Worm (Caenorhabditis elegans) whole organism, young adult: ENCODE data around the gene irld-62.

Experiments used
- D2030.7 ChIP-seq: fragments of 200-800 bp; sonication (Bioruptor generic); IDR thresholded peaks from 2 replicates; pipeline ENCODE4 v1.3.6; 2022; ENCODE audit warnings: missing genetic modification reagents, missing genetic modification characterization, missing compliant biosample characterization
- atf-7 ChIP-seq: sonication (generic microtip); optimal IDR thresholded peaks from 2 replicates; lab custom pipeline; 2017; ENCODE audit warnings: mild to moderate bottlenecking, missing genetic modification characterization, missing compliant biosample characterization
- athp-1 ChIP-seq: sonication (generic microtip); optimal IDR thresholded peaks from 2 replicates; lab custom pipeline; 2017; ENCODE audit warnings: mild to moderate bottlenecking, missing genetic modification characterization, missing compliant biosample characterization
- cebp-1 ChIP-seq, 2 experiments: fragments of 200-800 bp in 1 of 2; sonication (Bioruptor generic) in 1 of 2; sonication (generic microtip) in 1 of 2; IDR thresholded peaks in 1 of 2; optimal IDR thresholded peaks in 1 of 2; 2 replicates each; pipeline versions ENCODE4 v1.3.6 to Lab custom; 2017 to 2022; ENCODE audit warnings: missing compliant biosample characterization in 2 of 2, missing genetic modification characterization in 2 of 2, mild to moderate bottlenecking in 1 of 2, missing genetic modification reagents in 1 of 2, moderate library complexity in 1 of 2
- ceh-79 ChIP-seq: sonication (generic microtip); optimal IDR thresholded peaks from 2 replicates; lab custom pipeline; 2017; ENCODE audit warnings: mild to moderate bottlenecking, missing genetic modification characterization, missing compliant biosample characterization
- hmg-1.2 ChIP-seq: fragments of 200-800 bp; sonication (Bioruptor generic); IDR thresholded peaks from 2 replicates; pipeline ENCODE4 v1.3.6; 2022; ENCODE audit warnings: missing genetic modification reagents, missing genetic modification characterization, missing compliant biosample characterization
- let-607 ChIP-seq, 2 experiments: fragments of 200-800 bp in 1 of 2; sonication (Bioruptor generic) in 1 of 2; sonication (generic microtip) in 1 of 2; optimal IDR thresholded peaks; 2 replicates each; lab custom pipeline; 2016 to 2018; ENCODE audit warnings: mild to moderate bottlenecking in 2 of 2, missing compliant biosample characterization in 2 of 2, missing genetic modification characterization in 2 of 2, moderate library complexity in 2 of 2, missing genotype in 1 of 2
- nfya-1 ChIP-seq: sonication (generic microtip); optimal IDR thresholded peaks from 2 replicates; lab custom pipeline; 2017; ENCODE audit warnings: antibody characterized with exemption, missing compliant biosample characterization, missing genetic modification characterization, borderline replicate concordance; ENCODE audit not compliant: insufficient read depth
- nhr-27 ChIP-seq: fragments of 200-800 bp; sonication (Bioruptor generic); optimal IDR thresholded peaks from 2 replicates; lab custom pipeline; 2018; ENCODE audit warnings: mild to moderate bottlenecking, missing genetic modification characterization, moderate library complexity, missing compliant biosample characterization
- nhr-80 ChIP-seq: sonication (generic microtip); optimal IDR thresholded peaks from 2 replicates; lab custom pipeline; 2016; ENCODE audit warnings: missing genetic modification characterization, missing compliant biosample characterization
- unc-62 ChIP-seq: fragments of 150-350 bp; optimal IDR thresholded peaks from 2 replicates; lab custom pipeline; 2014; ENCODE audit warnings: missing biosample characterization, missing genetic modification reagents, missing genetic modification characterization
- ztf-22 ChIP-seq: fragments of 200-800 bp; sonication (Bioruptor generic); optimal IDR thresholded peaks from 2 replicates; lab custom pipeline; 2018; ENCODE audit warnings: mild to moderate bottlenecking, missing genetic modification characterization, moderate library complexity, missing compliant biosample characterization

The irld-62 gene

DNA sequence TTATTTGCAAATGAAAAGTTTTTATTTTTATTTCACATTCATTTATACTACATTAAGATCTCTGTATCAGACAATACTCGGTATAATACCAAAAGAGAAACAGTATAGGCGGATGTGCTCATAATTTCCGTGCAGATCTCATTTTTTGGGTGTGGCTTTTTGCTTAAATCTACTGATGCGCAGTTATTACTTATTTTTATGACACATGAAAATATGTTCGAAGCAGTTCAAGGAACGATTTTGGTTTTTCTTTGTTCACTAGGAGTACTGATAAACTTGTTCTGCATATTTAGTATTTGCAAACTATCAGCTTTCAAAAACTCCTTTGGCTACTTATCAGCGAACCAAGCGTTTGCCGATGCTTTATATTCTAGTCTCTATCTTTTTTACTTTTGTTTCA lies 41.5 kb downstream of the irld-62 start, which contains the start of gene srx-58 (continued):
- TF ChIP-seq nhr-27 (tag; lab: Kevin White, UChicago): no peak

DNA sequence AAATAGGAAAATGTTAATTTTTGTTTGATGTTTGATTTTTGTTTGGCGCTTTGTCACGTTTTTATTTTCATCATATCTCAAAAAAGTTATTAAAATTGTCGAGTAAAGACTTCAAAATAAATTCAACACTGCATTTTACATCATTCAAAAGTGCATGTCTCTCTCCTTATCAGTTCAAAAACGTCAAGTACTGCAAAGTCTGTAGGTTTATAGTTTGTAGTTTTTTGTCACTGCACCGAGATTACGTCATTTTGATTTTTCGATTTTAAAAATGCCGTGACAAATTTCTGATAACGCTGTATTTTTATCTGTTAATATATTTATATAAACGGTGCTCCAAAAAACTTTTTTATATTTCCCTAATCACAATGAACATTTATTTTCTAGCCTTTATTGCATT lies 43.8 kb downstream of the irld-62 start, which contains the start of gene C29F3.7:
C29F3.7 (plus strand) TSS at position 254 of the 400 bp plus-strand sequence.
- no peak for TF ChIP-seq D2030.7
- no peak for TF ChIP-seq let-607 (tag; optimal IDR thresholded peaks at IDR 0.05; lab: Kevin White, UChicago)
- no peak for TF ChIP-seq ceh-79 (tag; lab: Kevin White, UChicago)
- TF ChIP-seq nhr-80 (tag; lab: Kevin White, UChicago): peak; percentile 92
- TF ChIP-seq ztf-22: peak; percentile 78
- no peak for TF ChIP-seq athp-1 (tag; lab: Kevin White, UChicago)
- TF ChIP-seq cebp-1 (GFP tag; IDR thresholded peaks at IDR 0.05; lab: Robert Waterston, UW): peak; percentile 16; the same call in 1 of the 2 replicates
- TF ChIP-seq cebp-1 (tag; optimal IDR thresholded peaks at IDR 0.05; lab: Kevin White, UChicago): no peak
- TF ChIP-seq atf-7 (tag; lab: Kevin White, UChicago): peak; percentile 85
- peak; percentile 49 for TF ChIP-seq unc-62 (GFP tag; lab: Kevin White, UChicago)
- no peak for TF ChIP-seq nfya-1 (tag; lab: Kevin White, UChicago)
- TF ChIP-seq, all 124 proteins: peak for 5

DNA sequence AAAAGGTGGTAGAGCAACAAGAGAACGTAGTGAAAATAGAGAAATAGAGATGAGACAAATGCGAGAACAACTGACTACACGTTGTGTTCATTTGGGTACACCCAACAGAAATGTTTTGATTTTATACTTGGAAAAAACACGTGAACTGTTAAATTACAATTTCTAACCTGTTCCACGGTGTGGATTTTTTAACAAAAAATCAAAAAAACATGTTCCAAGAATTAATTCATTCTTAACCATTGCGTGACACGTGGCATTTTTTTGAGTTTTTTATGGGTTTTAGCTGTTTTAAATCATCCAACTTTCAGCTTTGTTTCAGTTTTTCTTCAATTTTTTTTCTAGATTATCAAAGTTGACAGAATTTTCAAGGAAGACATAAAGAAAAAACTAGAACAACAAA lies 50.5 kb downstream of the irld-62 start, which contains the start of gene ech-1.1:
ech-1.1 (minus strand) TSS at position 101 of the 400 bp plus-strand sequence.
- 0 out of 2 replicates have a peak, but pooled peaks have one; percentile 45 for TF ChIP-seq hmg-1.2 (GFP tag; lab: Robert Waterston, UW)
